Fruit fly (Drosophila melanogaster) whole organism, prepupa: ENCODE results near the gene Spn28F.

ENCODE experiments used
- CG11294 ChIP-seq: fragments of 200-800 bp; sonication (Bioruptor generic); IDR thresholded peaks from 2 replicates; pipeline ENCODE4 v1.3.6; 2022; ENCODE audit warnings: missing biosample characterization, missing genetic modification characterization
- CG31627 ChIP-seq: fragments of 200-800 bp; sonication (Bioruptor generic); optimal IDR thresholded peaks from 3 replicates; lab custom pipeline; 2016; ENCODE audit warnings: missing biosample characterization, missing genetic modification characterization
- CG6792 ChIP-seq: fragments of 200-800 bp; sonication (Bioruptor generic); optimal IDR thresholded peaks from 3 replicates; lab custom pipeline; 2016; ENCODE audit warnings: missing biosample characterization, missing genetic modification characterization
- Hr4 ChIP-seq: fragments of 200-800 bp; sonication (Bioruptor generic); optimal IDR thresholded peaks from 3 replicates; lab custom pipeline; 2016; ENCODE audit warnings: missing biosample characterization, missing genetic modification characterization
- Lpt ChIP-seq: fragments of 200-800 bp; sonication (Bioruptor generic); optimal IDR thresholded peaks from 3 replicates; lab custom pipeline; 2016; ENCODE audit warnings: missing biosample characterization, missing genetic modification characterization
- achi ChIP-seq: fragments of 200-800 bp; sonication (Bioruptor generic); optimal IDR thresholded peaks from 3 replicates; lab custom pipeline; 2016; ENCODE audit warnings: missing biosample characterization, missing genetic modification characterization
- acj6 ChIP-seq: fragments of 200-800 bp; sonication (Bioruptor generic); optimal IDR thresholded peaks from 3 replicates; lab custom pipeline; 2016; ENCODE audit warnings: missing biosample characterization, missing genetic modification characterization
- eg ChIP-seq: fragments of 200-800 bp; sonication (Bioruptor generic); IDR thresholded peaks from 3 replicates; pipeline ENCODE4 v1.3.6; 2022; ENCODE audit warnings: missing biosample characterization, missing genetic modification characterization
- fd59A ChIP-seq: fragments of 200-800 bp; sonication (Bioruptor generic); optimal IDR thresholded peaks from 2 replicates; lab custom pipeline; 2017; ENCODE audit warnings: missing biosample characterization, mild to moderate bottlenecking, missing genetic modification characterization, missing genetic modification reagents
- net ChIP-seq: fragments of 200-800 bp; sonication (Bioruptor generic); optimal IDR thresholded peaks from 3 replicates; lab custom pipeline; 2016; ENCODE audit warnings: missing biosample characterization, missing genetic modification characterization

dm6 chr2L:8212666-8213270 lies 28.8 kb downstream of the Spn28F start, which contains the start of the genes CG8372 and CG8360:
- TF ChIP-seq fd59A (GFP tag; lab: Kevin White, UChicago) (peak; percentile 99), CG6792 (GFP tag; lab: Kevin White, UChicago) (peak; percentile 99), acj6 (GFP tag; lab: Kevin White, UChicago) (peak; percentile 100), achi (GFP tag; lab: Kevin White, UChicago) (peak; percentile 99), net (peak; percentile 99), CG31627 (GFP tag; lab: Kevin White, UChicago) (peak; percentile 100), CG11294 (GFP tag; lab: Robert Waterston, UW) (peak; percentile 99), Hr4 (GFP tag; lab: Kevin White, UChicago) (peak; percentile 100), Lpt (GFP tag; lab: Kevin White, UChicago) (peak; percentile 98), eg (GFP tag; lab: Robert Waterston, UW) (peak; percentile 99)
